Fruit fly (Drosophila melanogaster): ENCODE measurements around the gene CG10859.

CG10859 gene

DNA sequence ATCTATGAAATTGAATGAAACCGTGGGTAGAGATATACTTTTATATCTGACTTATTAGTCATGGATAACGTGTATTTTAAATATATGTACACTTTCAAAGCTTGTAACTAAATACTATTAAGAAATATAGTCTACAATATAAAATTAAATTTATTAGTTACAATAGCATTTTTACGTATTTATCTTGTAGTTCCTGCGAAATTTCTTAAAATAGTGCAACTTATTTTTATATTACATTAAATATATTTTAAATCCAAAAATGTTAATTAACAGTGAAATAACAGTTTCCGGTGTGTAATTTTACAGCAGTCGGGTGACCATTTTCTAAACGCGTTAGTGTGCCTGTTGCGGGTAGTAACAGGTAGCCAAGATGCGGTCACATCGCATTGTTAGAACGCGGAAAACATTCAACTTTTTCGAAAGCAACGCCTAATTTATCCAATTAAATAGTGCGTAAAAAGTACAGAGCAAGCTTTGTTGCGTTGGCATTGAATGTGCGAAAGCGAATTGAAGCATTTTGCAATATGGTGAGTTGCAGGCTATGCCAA is at the start of gene CG10859, which contains the start of gene CG7110:
CG10859 (minus strand) TSS at position 51 of the 548 bp plus-strand sequence.
CG7110 (plus strand) TSS at position 378 of the 548 bp plus-strand sequence.
- peak; percentile 28 for TF ChIP-seq pad (GFP tag; optimal IDR thresholded peaks at IDR 0.05)
- no peak for TF ChIP-seq cnc (optimal IDR thresholded peaks at IDR 0.05)
- no peak for TF ChIP-seq Hr96 (GFP tag; optimal IDR thresholded peaks at IDR 0.05)
- TF ChIP-seq CG5204 (GFP tag; optimal IDR thresholded peaks at IDR 0.05) = no peak
- peak; percentile 50 for TF ChIP-seq Crg-1 (GFP tag; optimal IDR thresholded peaks at IDR 0.05)
- peak; percentile 25 for TF ChIP-seq CG33017 (tag; optimal IDR thresholded peaks at IDR 0.05)
- TF ChIP-seq CG7045 (GFP tag; optimal IDR thresholded peaks at IDR 0.05) = peak; percentile 44
- no peak for TF ChIP-seq kay (GFP tag; ENCODE audit: borderline replicate concordance)
- peak; percentile 46 for TF ChIP-seq CG14711 (tag; optimal IDR thresholded peaks at IDR 0.05)
- TF ChIP-seq CG7101 (tag; optimal IDR thresholded peaks at IDR 0.05) = peak; percentile 72
- TF ChIP-seq CG11617 (GFP tag; optimal IDR thresholded peaks at IDR 0.05) = peak; percentile 5
- no peak for TF ChIP-seq cic (GFP tag; optimal IDR thresholded peaks at IDR 0.05)
- peak; percentile 97 for TF ChIP-seq bab1 (GFP tag; optimal IDR thresholded peaks at IDR 0.05)
- peak; percentile 18 for TF ChIP-seq CG1620 (GFP tag; optimal IDR thresholded peaks at IDR 0.05)
- peak; percentile 11 for TF ChIP-seq ovo (GFP tag; optimal IDR thresholded peaks at IDR 0.05)
- peak; percentile 41 for TF ChIP-seq Mnt (GFP tag; optimal IDR thresholded peaks at IDR 0.05)

DNA sequence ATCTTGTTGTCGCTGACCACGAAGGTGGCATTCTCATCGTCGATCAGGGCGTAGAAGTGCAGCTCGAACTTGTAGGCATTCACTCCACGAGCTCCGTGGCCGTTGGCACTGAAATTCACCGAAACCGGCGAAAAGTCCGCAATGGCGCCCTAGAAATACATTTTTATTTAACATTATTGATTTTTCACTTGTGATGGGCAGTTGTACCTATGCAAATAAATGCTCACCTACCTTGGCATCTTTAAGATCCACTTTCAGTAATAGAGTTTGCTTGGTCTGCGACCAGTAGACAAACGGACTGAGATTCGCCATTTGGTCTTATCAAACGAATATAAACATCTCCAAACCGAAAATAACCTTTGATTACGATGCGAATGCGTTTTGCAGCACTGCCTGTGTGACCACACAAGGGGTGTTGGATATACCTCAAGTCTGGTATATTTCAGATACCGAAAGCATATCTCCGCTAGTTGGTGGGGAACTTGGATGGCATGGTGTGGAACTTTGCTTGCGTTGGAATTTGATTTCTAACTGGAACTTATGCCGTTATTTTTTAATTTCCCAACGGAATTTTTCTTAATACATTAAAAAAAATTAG is 46.9 kb upstream of the CG10859 start, which contains the start of gene Hacd2:
Hacd2 (minus strand) TSS at position 403 of the 598 bp plus-strand sequence.
- peak; percentile 42 for TF ChIP-seq CG12768 (GFP tag; optimal IDR thresholded peaks at IDR 0.05)
- no peak for TF ChIP-seq CG33017 (tag; optimal IDR thresholded peaks at IDR 0.05)
- TF ChIP-seq CG7045 (GFP tag; optimal IDR thresholded peaks at IDR 0.05) = peak; percentile 16
- TF ChIP-seq Clk (GFP tag; optimal IDR thresholded peaks at IDR 0.05) = peak; percentile 2
- TF ChIP-seq ovo (GFP tag; optimal IDR thresholded peaks at IDR 0.05) = peak; percentile 59
- no peak for TF ChIP-seq tj (GFP tag; optimal IDR thresholded peaks at IDR 0.05)
- no peak for TF ChIP-seq Crg-1 (GFP tag; optimal IDR thresholded peaks at IDR 0.05)
- no peak for TF ChIP-seq cnc (optimal IDR thresholded peaks at IDR 0.05)
- TF ChIP-seq bab1 (GFP tag; optimal IDR thresholded peaks at IDR 0.05) = peak; percentile 29
- peak; percentile 32 for TF ChIP-seq CG14711 (tag; optimal IDR thresholded peaks at IDR 0.05)
- no peak for TF ChIP-seq CG11617 (GFP tag; optimal IDR thresholded peaks at IDR 0.05)
- peak; percentile 44 for TF ChIP-seq CG1620 (GFP tag; optimal IDR thresholded peaks at IDR 0.05)
- TF ChIP-seq Hr96 (GFP tag; optimal IDR thresholded peaks at IDR 0.05) = peak; percentile 14
- peak; percentile 41 for TF ChIP-seq pad (GFP tag; optimal IDR thresholded peaks at IDR 0.05)
- TF ChIP-seq CG7101 (tag; optimal IDR thresholded peaks at IDR 0.05) = peak; percentile 17

DNA sequence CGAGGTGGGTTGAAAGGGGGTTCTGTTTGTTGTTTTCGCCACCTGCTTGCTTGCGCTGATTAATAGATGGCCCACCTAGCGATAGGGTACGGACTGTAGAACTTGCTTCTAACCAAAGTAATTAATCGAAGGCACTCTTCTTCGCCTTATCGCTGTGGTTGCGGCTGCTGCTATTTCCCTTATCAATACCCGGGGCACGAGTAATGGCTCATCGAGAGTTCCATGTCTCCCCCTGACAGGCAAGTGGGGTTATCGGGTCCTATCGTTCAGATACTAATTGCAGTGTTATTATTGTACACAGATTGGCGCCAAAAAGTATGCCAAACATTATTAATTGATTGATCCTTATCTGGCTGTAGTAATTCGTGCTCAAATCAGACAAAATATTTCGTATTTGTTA is 38.3 kb upstream of the CG10859 start:
- TF ChIP-seq CG7101 (tag; optimal IDR thresholded peaks at IDR 0.05) (no peak), tj (GFP tag; optimal IDR thresholded peaks at IDR 0.05) (no peak), CG1620 (GFP tag; optimal IDR thresholded peaks at IDR 0.05) (no peak), CG33017 (tag; optimal IDR thresholded peaks at IDR 0.05) (no peak), kay (GFP tag; ENCODE audit: borderline replicate concordance) (peak; percentile 83), CG12768 (GFP tag; optimal IDR thresholded peaks at IDR 0.05) (no peak), Clk (GFP tag; optimal IDR thresholded peaks at IDR 0.05) (no peak), ovo (GFP tag; optimal IDR thresholded peaks at IDR 0.05) (no peak), bab1 (GFP tag; optimal IDR thresholded peaks at IDR 0.05) (no peak), cnc (optimal IDR thresholded peaks at IDR 0.05) (no peak), Mnt (GFP tag; optimal IDR thresholded peaks at IDR 0.05) (peak; percentile 30), CG14711 (tag; optimal IDR thresholded peaks at IDR 0.05) (no peak), CG7045 (GFP tag; optimal IDR thresholded peaks at IDR 0.05) (no peak), toe (GFP tag; optimal IDR thresholded peaks at IDR 0.05) (no peak), cic (GFP tag; optimal IDR thresholded peaks at IDR 0.05) (peak; percentile 25), Hr96 (GFP tag; optimal IDR thresholded peaks at IDR 0.05) (no peak), Crg-1 (GFP tag; optimal IDR thresholded peaks at IDR 0.05) (no peak), pad (GFP tag; optimal IDR thresholded peaks at IDR 0.05) (no peak), CG11617 (GFP tag; optimal IDR thresholded peaks at IDR 0.05) (no peak), CG5204 (GFP tag; optimal IDR thresholded peaks at IDR 0.05) (no peak)

DNA sequence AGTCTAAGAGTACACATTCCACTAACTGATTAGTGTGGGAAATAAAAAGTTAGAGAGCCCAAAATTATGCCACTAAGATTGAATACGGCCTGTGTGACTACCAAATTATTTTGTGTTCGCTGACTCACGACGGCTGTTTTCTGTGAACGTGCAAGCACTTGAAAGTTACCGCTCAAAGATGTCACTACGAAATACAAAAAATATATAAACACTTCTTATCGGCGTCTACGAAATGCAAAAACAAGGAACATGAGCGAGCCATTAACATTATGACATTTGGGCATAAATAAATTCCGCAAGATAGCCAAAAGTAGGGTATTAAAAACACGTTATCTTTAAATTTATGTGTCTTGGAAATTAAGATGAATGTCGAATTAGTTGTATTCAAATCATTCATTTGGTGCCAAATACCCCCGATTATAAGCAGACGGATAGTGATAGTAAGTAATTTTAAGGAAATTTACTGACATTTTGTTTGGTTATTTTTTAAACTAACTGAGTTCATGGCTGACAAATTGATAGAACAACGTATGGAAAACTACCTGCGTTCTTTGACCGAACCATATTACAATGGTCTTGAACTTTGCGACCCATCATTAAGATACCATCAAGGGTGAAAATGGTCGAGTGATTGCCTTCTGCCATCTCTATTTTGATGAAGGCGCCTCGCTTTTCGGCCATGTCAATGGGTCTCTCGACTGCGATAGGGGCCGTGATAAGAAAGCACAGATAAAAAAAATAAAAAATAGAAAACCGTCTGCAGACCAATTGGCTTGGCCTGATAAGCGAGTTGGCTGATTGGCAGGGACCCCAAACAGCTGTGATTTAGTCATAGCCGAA is 36.6 kb upstream of the CG10859 start, which contains the start of gene Tehao:
Tehao (plus strand) TSS at position 828 of the 840 bp plus-strand sequence.
- no peak for TF ChIP-seq pad (GFP tag; optimal IDR thresholded peaks at IDR 0.05)
- TF ChIP-seq CG5204 (GFP tag; optimal IDR thresholded peaks at IDR 0.05) = no peak
- TF ChIP-seq tj (GFP tag; optimal IDR thresholded peaks at IDR 0.05) = no peak
- TF ChIP-seq kay (GFP tag; ENCODE audit: borderline replicate concordance) = peak; percentile 80

DNA sequence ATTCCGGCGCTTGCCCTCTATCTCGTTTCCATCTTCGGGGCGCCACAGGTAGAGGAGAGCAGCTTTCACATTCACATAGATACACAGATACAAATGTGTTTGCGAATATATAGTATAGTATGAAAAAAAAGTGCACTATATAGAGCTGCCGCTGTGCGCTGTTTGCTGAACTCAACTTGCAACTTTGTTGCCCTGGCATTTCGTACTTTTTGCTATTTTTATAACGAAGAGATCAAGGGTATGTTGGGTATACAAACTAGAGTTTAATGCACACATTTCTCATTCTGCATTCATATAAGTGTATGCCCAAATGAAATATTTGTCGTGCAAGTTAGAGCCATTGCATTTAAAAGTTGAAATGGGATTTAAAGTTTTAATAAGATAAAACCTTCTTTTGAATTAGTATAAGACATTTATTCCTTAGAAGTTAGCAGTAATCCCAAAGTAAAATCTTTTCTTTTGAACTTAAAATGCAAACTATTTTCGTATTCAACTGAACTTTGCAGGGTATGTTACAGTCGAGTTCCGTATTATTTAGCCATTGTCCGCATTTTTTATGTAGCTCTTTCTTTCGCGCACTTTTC is 32.5 kb upstream of the CG10859 start:
- TF ChIP-seq Crg-1 (GFP tag; optimal IDR thresholded peaks at IDR 0.05) (no peak), CG12768 (GFP tag; optimal IDR thresholded peaks at IDR 0.05) (no peak), CG5204 (GFP tag; optimal IDR thresholded peaks at IDR 0.05) (no peak), CG7045 (GFP tag; optimal IDR thresholded peaks at IDR 0.05) (no peak), ovo (GFP tag; optimal IDR thresholded peaks at IDR 0.05) (no peak), bab1 (GFP tag; optimal IDR thresholded peaks at IDR 0.05) (no peak), kay (GFP tag; ENCODE audit: borderline replicate concordance) (no peak), CG14711 (tag; optimal IDR thresholded peaks at IDR 0.05) (no peak), Hr96 (GFP tag; optimal IDR thresholded peaks at IDR 0.05) (no peak), tj (GFP tag; optimal IDR thresholded peaks at IDR 0.05) (no peak), pad (GFP tag; optimal IDR thresholded peaks at IDR 0.05) (no peak), CG33017 (tag; optimal IDR thresholded peaks at IDR 0.05) (no peak), cnc (optimal IDR thresholded peaks at IDR 0.05) (no peak), Mnt (GFP tag; optimal IDR thresholded peaks at IDR 0.05) (no peak)
